Worm (Caenorhabditis elegans) whole organism, L3 larva: ENCODE results near the gene bli-5.

Experiments used
- R02D3.7 ChIP-seq: fragments of 150-350 bp; optimal IDR thresholded peaks from 2 replicates; lab custom pipeline; 2014; ENCODE audit warnings: missing biosample characterization, missing genetic modification characterization
- ZK546.5 ChIP-seq: sonication (generic microtip); optimal IDR thresholded peaks from 2 replicates; lab custom pipeline; 2017; ENCODE audit warnings: missing biosample characterization, missing genetic modification characterization
- aly-2 ChIP-seq: fragments of 150-350 bp; optimal IDR thresholded peaks from 2 replicates; lab custom pipeline; 2014; ENCODE audit warnings: missing biosample characterization, missing genetic modification characterization
- ama-1 ChIP-seq: fragments of 150-350 bp; optimal IDR thresholded peaks from 2 replicates; lab custom pipeline; 2018
- ceh-16 ChIP-seq: sonication (generic microtip); optimal IDR thresholded peaks from 2 replicates; lab custom pipeline; 2017; ENCODE audit warnings: missing biosample characterization, missing genetic modification characterization
- ceh-28 ChIP-seq: fragments of 150-350 bp; optimal IDR thresholded peaks from 2 replicates; lab custom pipeline; 2014; ENCODE audit warnings: missing biosample characterization, missing genetic modification reagents, missing genetic modification characterization
- ceh-9 ChIP-seq: sonication (generic microtip); optimal IDR thresholded peaks from 2 replicates; lab custom pipeline; 2018; ENCODE audit warnings: missing biosample characterization, missing genetic modification characterization
- daf-12 ChIP-seq: fragments of 150-350 bp; optimal IDR thresholded peaks from 2 replicates; lab custom pipeline; 2014; ENCODE audit warnings: missing biosample characterization, missing genetic modification reagents, missing genetic modification characterization
- egl-27 ChIP-seq: sonication (generic microtip); optimal IDR thresholded peaks from 4 replicates; lab custom pipeline; 2017; ENCODE audit warnings: missing biosample characterization, missing genetic modification reagents, missing genetic modification characterization
- egl-5 ChIP-seq: fragments of 150-350 bp; optimal IDR thresholded peaks from 2 replicates; lab custom pipeline; 2017; ENCODE audit warnings: missing biosample characterization, missing genetic modification reagents, missing genetic modification characterization, inconsistent platforms
- elt-2 ChIP-seq: sonication (generic microtip); optimal IDR thresholded peaks from 2 replicates; lab custom pipeline; 2016; ENCODE audit warnings: missing genetic modification reagents, mild to moderate bottlenecking, missing genetic modification characterization, missing compliant biosample characterization
- elt-3 ChIP-seq, 3 experiments: fragments of 150-350 bp in 1 of 3; sonication (generic microtip) in 2 of 3; optimal IDR thresholded peaks; 2 replicates in 2 of 3; 4 replicates in 1 of 3; lab custom pipeline; 2014 to 2017; ENCODE audit warnings: missing biosample characterization in 3 of 3, missing genetic modification characterization in 3 of 3
- eor-1 ChIP-seq, 2 experiments: fragments of 150-350 bp; optimal IDR thresholded peaks; 2 replicates each; lab custom pipeline; 2014 to 2018; ENCODE audit warnings: missing biosample characterization in 2 of 2, missing genetic modification characterization in 2 of 2
- fkh-10 ChIP-seq: sonication (generic microtip); optimal IDR thresholded peaks from 2 replicates; lab custom pipeline; 2017; ENCODE audit warnings: missing biosample characterization, missing genetic modification reagents, missing genetic modification characterization
- fkh-2 ChIP-seq: fragments of 150-350 bp; optimal IDR thresholded peaks from 2 replicates; lab custom pipeline; 2014; ENCODE audit warnings: missing biosample characterization, missing genetic modification reagents, missing genetic modification characterization
- hmg-11 ChIP-seq: sonication (generic microtip); optimal IDR thresholded peaks from 2 replicates; lab custom pipeline; 2016; ENCODE audit warnings: missing genetic modification characterization, missing compliant biosample characterization
- lin-15B ChIP-seq: fragments of 150-350 bp; optimal IDR thresholded peaks from 2 replicates; lab custom pipeline; 2014; ENCODE audit warnings: missing biosample characterization, missing genetic modification characterization
- lin-39 ChIP-seq: fragments of 150-350 bp; optimal IDR thresholded peaks from 2 replicates; lab custom pipeline; 2018; ENCODE audit warnings: missing biosample characterization, missing genetic modification reagents, missing genetic modification characterization
- lsy-12 ChIP-seq: sonication (generic microtip); optimal IDR thresholded peaks from 2 replicates; lab custom pipeline; 2016; ENCODE audit warnings: mild to moderate bottlenecking, missing genetic modification characterization, missing compliant biosample characterization
- mdl-1 ChIP-seq: fragments of 150-350 bp; optimal IDR thresholded peaks from 2 replicates; lab custom pipeline; 2014; ENCODE audit warnings: missing biosample characterization, missing genetic modification characterization
- mml-1 ChIP-seq: fragments of 150-350 bp; sonication (generic microtip); optimal IDR thresholded peaks from 3 replicates; lab custom pipeline; 2014; ENCODE audit warnings: missing biosample characterization, missing genetic modification characterization
- nfya-1 ChIP-seq: sonication (generic microtip); optimal IDR thresholded peaks from 2 replicates; lab custom pipeline; 2017; ENCODE audit warnings: missing genetic modification characterization, mild to moderate bottlenecking, missing compliant biosample characterization, antibody characterized with exemption, moderate library complexity; ENCODE audit not compliant: insufficient read depth
- nhr-11 ChIP-seq: fragments of 150-350 bp; optimal IDR thresholded peaks from 2 replicates; lab custom pipeline; 2014; ENCODE audit warnings: missing biosample characterization, missing genetic modification characterization
- nhr-12 ChIP-seq: fragments of 150-350 bp; optimal IDR thresholded peaks from 2 replicates; lab custom pipeline; 2014; ENCODE audit warnings: missing biosample characterization, missing genetic modification characterization
- nhr-23 ChIP-seq: fragments of 150-350 bp; optimal IDR thresholded peaks from 2 replicates; lab custom pipeline; 2014; ENCODE audit warnings: missing biosample characterization, missing genetic modification reagents, missing genetic modification characterization
- nhr-237 ChIP-seq: fragments of 150-350 bp; optimal IDR thresholded peaks from 2 replicates; lab custom pipeline; 2014; ENCODE audit warnings: missing biosample characterization, missing genetic modification characterization
- nhr-43 ChIP-seq: sonication (generic microtip); optimal IDR thresholded peaks from 2 replicates; lab custom pipeline; 2016; ENCODE audit warnings: mild to moderate bottlenecking, missing genetic modification characterization, missing compliant biosample characterization; ENCODE audit not compliant: poor library complexity, severe bottlenecking
- nhr-67 ChIP-seq: fragments of 150-350 bp; optimal IDR thresholded peaks from 2 replicates; lab custom pipeline; 2014; ENCODE audit warnings: missing biosample characterization, missing genetic modification characterization
- nhr-76 ChIP-seq: fragments of 150-350 bp; sonication (generic microtip); optimal IDR thresholded peaks from 5 replicates; lab custom pipeline; 2014; ENCODE audit warnings: missing biosample characterization, missing genetic modification characterization
- nhr-77 ChIP-seq: fragments of 150-350 bp; optimal IDR thresholded peaks from 2 replicates; lab custom pipeline; 2014; ENCODE audit warnings: missing biosample characterization, missing genetic modification characterization
- pha-4 ChIP-seq: fragments of 150-350 bp; optimal IDR thresholded peaks from 2 replicates; lab custom pipeline; 2014; ENCODE audit warnings: missing biosample characterization, missing genetic modification reagents, missing genetic modification characterization
- pqm-1 ChIP-seq: fragments of 150-350 bp; optimal IDR thresholded peaks from 2 replicates; lab custom pipeline; 2017; ENCODE audit warnings: missing biosample characterization, missing genetic modification characterization, inconsistent platforms
- skn-1 ChIP-seq: fragments of 150-350 bp; optimal IDR thresholded peaks from 2 replicates; lab custom pipeline; 2014; ENCODE audit warnings: missing biosample characterization, missing genetic modification characterization
- tbx-2 ChIP-seq: sonication (generic microtip); optimal IDR thresholded peaks from 2 replicates; lab custom pipeline; 2016; ENCODE audit warnings: mild to moderate bottlenecking, missing genetic modification characterization, missing compliant biosample characterization
- unc-39 ChIP-seq: sonication (generic microtip); optimal IDR thresholded peaks from 4 replicates; lab custom pipeline; 2017; ENCODE audit warnings: missing biosample characterization, missing genetic modification characterization
- ztf-11 ChIP-seq: fragments of 150-350 bp; optimal IDR thresholded peaks from 2 replicates; lab custom pipeline; 2014; ENCODE audit warnings: missing biosample characterization, missing genetic modification characterization
- ztf-4 ChIP-seq: fragments of 150-350 bp; optimal IDR thresholded peaks from 2 replicates; lab custom pipeline; 2014; ENCODE audit warnings: missing biosample characterization, missing genetic modification characterization

The bli-5 gene

ce11 chrIII:13462138-13462634 is 32.6 kb upstream of the bli-5 start, which contains the start of the genes abcf-2 and T27E9.2:
Gene abcf-2 (minus strand): TSS chrIII:13462238.
Gene T27E9.2 (minus strand): TSS chrIII:13462584.
- no peak for TF ChIP-seq pha-4 (tag; lab: Kevin White, UChicago)
- TF ChIP-seq ztf-11 (tag; lab: Kevin White, UChicago), result no peak
- no peak for TF ChIP-seq mdl-1
- no peak for TF ChIP-seq fkh-10 (GFP tag; lab: Kevin White, UChicago)
- TF ChIP-seq ceh-28 (tag; lab: Kevin White, UChicago), result no peak
- no peak for TF ChIP-seq pqm-1 (tag; lab: Kevin White, UChicago)
- no peak for TF ChIP-seq lsy-12 (tag; lab: Kevin White, UChicago)
- no peak for TF ChIP-seq ZK546.5 (tag; lab: Kevin White, UChicago)
- TF ChIP-seq ceh-16 (tag; lab: Kevin White, UChicago), result no peak
- no peak for TF ChIP-seq tbx-2 (tag; lab: Kevin White, UChicago)
- no peak for TF ChIP-seq ztf-4 (tag; lab: Kevin White, UChicago)
- no peak for TF ChIP-seq egl-27
- no peak for TF ChIP-seq nhr-43
- TF ChIP-seq elt-2 (tag; lab: Kevin White, UChicago), result no peak
- no peak for TF ChIP-seq lin-39
- no peak for TF ChIP-seq R02D3.7 (tag; lab: Kevin White, UChicago)
- no peak for TF ChIP-seq elt-3 (tag; optimal IDR thresholded peaks at IDR 0.05; lab: Kevin White, UChicago)
- TF ChIP-seq aly-2 (tag; lab: Kevin White, UChicago), result no peak
- no peak for TF ChIP-seq unc-39 (tag; lab: Kevin White, UChicago)
- TF ChIP-seq nhr-11 (tag; lab: Kevin White, UChicago), result no peak

- TF ChIP-seq nhr-23 (no peak), fkh-2 (no peak), unc-39 (tag; lab: Kevin White, UChicago) (no peak), nhr-237 (tag; lab: Kevin White, UChicago) (no peak), lsy-12 (tag; lab: Kevin White, UChicago) (no peak), R02D3.7 (tag; lab: Kevin White, UChicago) (no peak), skn-1 (tag; lab: Kevin White, UChicago) (no peak), eor-1 (tag; optimal IDR thresholded peaks at IDR 0.05; lab: Kevin White, UChicago) (no peak), egl-5 (tag; lab: Kevin White, UChicago) (no peak), daf-12 (no peak), pha-4 (tag; lab: Kevin White, UChicago) (no peak), nhr-77 (no peak), nfya-1 (no peak), ceh-28 (tag; lab: Kevin White, UChicago) (no peak), nhr-67 (no peak)
These were observed 32.0 kb upstream of the bli-5 start for ce11 chrIII:13461535-13461934.

- TF ChIP-seq elt-3 (tag; optimal IDR thresholded peaks at IDR 0.05; lab: Kevin White, UChicago) (no peak), lin-15B (no peak), R02D3.7 (tag; lab: Kevin White, UChicago) (no peak), nhr-77 (no peak), elt-2 (tag; lab: Kevin White, UChicago) (no peak), mml-1 (no peak), ama-1 (lab: Kevin White, UChicago) (no peak), nhr-12 (tag; lab: Kevin White, UChicago) (no peak), skn-1 (tag; lab: Kevin White, UChicago) (no peak), tbx-2 (tag; lab: Kevin White, UChicago) (no peak), hmg-11 (tag; lab: Kevin White, UChicago) (no peak), eor-1 (tag; optimal IDR thresholded peaks at IDR 0.05; lab: Kevin White, UChicago) (no peak), ceh-9 (tag; lab: Kevin White, UChicago) (no peak), fkh-10 (GFP tag; lab: Kevin White, UChicago) (no peak), nfya-1 (no peak), nhr-43 (no peak), nhr-76 (tag; lab: Kevin White, UChicago) (no peak), nhr-23 (no peak), pqm-1 (tag; lab: Kevin White, UChicago) (no peak)
These were observed 29.5 kb upstream of the bli-5 start, which contains the start of gene tag-164 for ce11 chrIII:13458978-13459596. Gene tag-164 (plus strand): TSS chrIII:13459546.
